Fruit fly (Drosophila melanogaster): Measurements from ENCODE around the gene Pomp.

Gene Pomp

dm6 chr2L:20822025-20822371 is 34.5 kb downstream of the Pomp start:
- no peak for TF ChIP-seq insv (optimal IDR thresholded peaks at IDR 0.05)
- TF ChIP-seq ttk (optimal IDR thresholded peaks at IDR 0.05) = no peak
- no peak for TF ChIP-seq Sin3A (optimal IDR thresholded peaks at IDR 0.05)
- TF ChIP-seq h (optimal IDR thresholded peaks at IDR 0.05) = no peak
- no peak for TF ChIP-seq Myc (optimal IDR thresholded peaks at IDR 0.05)
- TF ChIP-seq psq (optimal IDR thresholded peaks at IDR 0.05) = no peak

- TF ChIP-seq Myc (optimal IDR thresholded peaks at IDR 0.05) (no peak), insv (optimal IDR thresholded peaks at IDR 0.05) (no peak), psq (optimal IDR thresholded peaks at IDR 0.05) (no peak), Sin3A (optimal IDR thresholded peaks at IDR 0.05) (no peak), ttk (optimal IDR thresholded peaks at IDR 0.05) (no peak), h (optimal IDR thresholded peaks at IDR 0.05) (no peak)
Observed at dm6 chr2L:20822489-20823195, 35.2 kb downstream of the Pomp start, which contains the start of gene CG9331. Gene CG9331 (plus strand): TSS chr2L:20822828.

dm6 chr2L:20823196-20824105 is 36.0 kb downstream of the Pomp start:
- no peak for TF ChIP-seq insv (optimal IDR thresholded peaks at IDR 0.05)
- no peak for TF ChIP-seq Myc (optimal IDR thresholded peaks at IDR 0.05)
- no peak for TF ChIP-seq Sin3A (optimal IDR thresholded peaks at IDR 0.05)
- TF ChIP-seq h (optimal IDR thresholded peaks at IDR 0.05) = no peak
- TF ChIP-seq psq (optimal IDR thresholded peaks at IDR 0.05) = no peak
- TF ChIP-seq ttk (optimal IDR thresholded peaks at IDR 0.05) = no peak

- TF ChIP-seq insv (optimal IDR thresholded peaks at IDR 0.05) (no peak), Myc (optimal IDR thresholded peaks at IDR 0.05) (no peak), psq (optimal IDR thresholded peaks at IDR 0.05) (no peak), h (optimal IDR thresholded peaks at IDR 0.05) (no peak), ttk (optimal IDR thresholded peaks at IDR 0.05) (no peak), Sin3A (optimal IDR thresholded peaks at IDR 0.05) (no peak)
Observed at dm6 chr2L:20824136-20824789, 36.8 kb downstream of the Pomp start.

- no peak for TF ChIP-seq Sin3A (optimal IDR thresholded peaks at IDR 0.05)
- TF ChIP-seq Myc (optimal IDR thresholded peaks at IDR 0.05) = no peak
- no peak for TF ChIP-seq h (optimal IDR thresholded peaks at IDR 0.05)
- no peak for TF ChIP-seq insv (optimal IDR thresholded peaks at IDR 0.05)
- no peak for TF ChIP-seq psq (optimal IDR thresholded peaks at IDR 0.05)
- TF ChIP-seq ttk (optimal IDR thresholded peaks at IDR 0.05) = no peak
Observed at dm6 chr2L:20825265-20825664, 37.8 kb downstream of the Pomp start.

dm6 chr2L:20826226-20826625 is 38.8 kb downstream of the Pomp start:
- TF ChIP-seq h (optimal IDR thresholded peaks at IDR 0.05) (no peak), psq (optimal IDR thresholded peaks at IDR 0.05) (no peak), ttk (optimal IDR thresholded peaks at IDR 0.05) (no peak), Sin3A (optimal IDR thresholded peaks at IDR 0.05) (no peak), insv (optimal IDR thresholded peaks at IDR 0.05) (no peak), Myc (optimal IDR thresholded peaks at IDR 0.05) (no peak)

- no peak for TF ChIP-seq ttk (optimal IDR thresholded peaks at IDR 0.05)
- no peak for TF ChIP-seq psq (optimal IDR thresholded peaks at IDR 0.05)
- no peak for TF ChIP-seq insv (optimal IDR thresholded peaks at IDR 0.05)
- TF ChIP-seq h (optimal IDR thresholded peaks at IDR 0.05) = no peak
- no peak for TF ChIP-seq Sin3A (optimal IDR thresholded peaks at IDR 0.05)
- TF ChIP-seq Myc (optimal IDR thresholded peaks at IDR 0.05) = no peak
Observed at dm6 chr2L:20827045-20827444, 39.6 kb downstream of the Pomp start.

- TF ChIP-seq h (optimal IDR thresholded peaks at IDR 0.05) (no peak), psq (optimal IDR thresholded peaks at IDR 0.05) (no peak)
Observed at dm6 chr2L:20828701-20829100, 41.2 kb downstream of the Pomp start.

dm6 chr2L:20829309-20829708 is 41.9 kb downstream of the Pomp start, which contains the start of gene CG31673:
Gene CG31673 (plus strand): TSS chr2L:20829609.
- TF ChIP-seq insv (optimal IDR thresholded peaks at IDR 0.05) (no peak), h (optimal IDR thresholded peaks at IDR 0.05) (no peak), ttk (optimal IDR thresholded peaks at IDR 0.05) (no peak), psq (optimal IDR thresholded peaks at IDR 0.05) (no peak), Sin3A (optimal IDR thresholded peaks at IDR 0.05) (no peak), Myc (optimal IDR thresholded peaks at IDR 0.05) (no peak)

- TF ChIP-seq insv (optimal IDR thresholded peaks at IDR 0.05) = no peak
- TF ChIP-seq Sin3A (optimal IDR thresholded peaks at IDR 0.05) = no peak
- no peak for TF ChIP-seq Myc (optimal IDR thresholded peaks at IDR 0.05)
- TF ChIP-seq ttk (optimal IDR thresholded peaks at IDR 0.05) = no peak
- no peak for TF ChIP-seq psq (optimal IDR thresholded peaks at IDR 0.05)
- no peak for TF ChIP-seq h (optimal IDR thresholded peaks at IDR 0.05)
Observed at dm6 chr2L:20829755-20830396, 42.4 kb downstream of the Pomp start.

- TF ChIP-seq insv (optimal IDR thresholded peaks at IDR 0.05) = no peak
- TF ChIP-seq ttk (optimal IDR thresholded peaks at IDR 0.05) = no peak
- TF ChIP-seq h (optimal IDR thresholded peaks at IDR 0.05) = no peak
- TF ChIP-seq psq (optimal IDR thresholded peaks at IDR 0.05) = no peak
- no peak for TF ChIP-seq Sin3A (optimal IDR thresholded peaks at IDR 0.05)
- TF ChIP-seq Myc (optimal IDR thresholded peaks at IDR 0.05) = no peak
Observed at dm6 chr2L:20831060-20831459, 43.6 kb downstream of the Pomp start, which contains the start of gene CG31674. Gene CG31674 (plus strand): TSS chr2L:20831262.
